Worm (Caenorhabditis elegans) whole organism, L1 larva: ENCODE results near the gene rnh-1.1.
A peak's percentile ranks its signal among the peaks of the same experiment; 100 is the strongest.

Experiments
- C16A3.4 ChIP-seq: fragments of 150-350 bp; optimal IDR thresholded peaks from 2 replicates; lab custom pipeline; 2014; ENCODE audit warnings: missing biosample characterization, missing genetic modification characterization
- Y116A8C.19 ChIP-seq: sonication (generic microtip); optimal IDR thresholded peaks from 2 replicates; lab custom pipeline; 2016; ENCODE audit warnings: missing compliant biosample characterization, missing genetic modification characterization, borderline replicate concordance
- alr-1 ChIP-seq: fragments of 200-800 bp; sonication (Bioruptor generic); optimal IDR thresholded peaks from 2 replicates; lab custom pipeline; 2018; ENCODE audit warnings: borderline replicate concordance, mild to moderate bottlenecking, missing genetic modification characterization, missing compliant biosample characterization
- aly-2 ChIP-seq: fragments of 150-350 bp; optimal IDR thresholded peaks from 2 replicates; lab custom pipeline; 2014; ENCODE audit warnings: missing biosample characterization, missing genetic modification characterization
- ama-1 ChIP-seq: fragments of 150-350 bp; optimal IDR thresholded peaks from 2 replicates; lab custom pipeline; 2014
- blmp-1 ChIP-seq: fragments of 150-350 bp; optimal IDR thresholded peaks from 2 replicates; lab custom pipeline; 2014; ENCODE audit warnings: missing biosample characterization, missing genetic modification characterization
- ceh-63 ChIP-seq: fragments of 200-800 bp; sonication (Bioruptor generic); optimal IDR thresholded peaks from 2 replicates; lab custom pipeline; 2018; ENCODE audit warnings: mild to moderate bottlenecking, missing genetic modification characterization, missing compliant biosample characterization
- ceh-8 ChIP-seq: fragments of 200-800 bp; sonication (Bioruptor generic); optimal IDR thresholded peaks from 2 replicates; lab custom pipeline; 2018; ENCODE audit warnings: mild to moderate bottlenecking, missing genetic modification characterization, moderate library complexity, missing compliant biosample characterization
- ceh-90 ChIP-seq: sonication (generic microtip); optimal IDR thresholded peaks from 2 replicates; lab custom pipeline; 2016; ENCODE audit warnings: missing genetic modification characterization, missing compliant biosample characterization
- dsc-1 ChIP-seq: sonication (generic microtip); optimal IDR thresholded peaks from 2 replicates; lab custom pipeline; 2016; ENCODE audit warnings: mild to moderate bottlenecking, missing genetic modification characterization, missing compliant biosample characterization
- elt-2 ChIP-seq: sonication (generic microtip); optimal IDR thresholded peaks from 2 replicates; lab custom pipeline; 2016; ENCODE audit warnings: missing genetic modification characterization, mild to moderate bottlenecking, inconsistent platforms, missing compliant biosample characterization, missing genetic modification reagents
- elt-3 ChIP-seq, 6 experiments: fragments of 150-350 bp in 1 of 6; sonication (generic microtip); optimal IDR thresholded peaks; 2 replicates each; lab custom pipeline; 2017 to 2018; ENCODE audit warnings: missing biosample characterization in 6 of 6, missing genetic modification characterization in 6 of 6, inconsistent platforms in 1 of 6
- fkh-10 ChIP-seq: sonication (generic microtip); optimal IDR thresholded peaks from 2 replicates; lab custom pipeline; 2017; ENCODE audit warnings: missing biosample characterization, missing genetic modification reagents, missing genetic modification characterization
- fkh-4 ChIP-seq: sonication (generic microtip); optimal IDR thresholded peaks from 2 replicates; lab custom pipeline; 2016; ENCODE audit warnings: missing compliant biosample characterization, missing genetic modification characterization, borderline replicate concordance
- fos-1 ChIP-seq: fragments of 150-350 bp; optimal IDR thresholded peaks from 2 replicates; lab custom pipeline; 2014; ENCODE audit warnings: missing biosample characterization, missing genetic modification characterization
- hlh-17 ChIP-seq: fragments of 200-800 bp; sonication (Bioruptor generic); optimal IDR thresholded peaks from 2 replicates; lab custom pipeline; 2018; ENCODE audit warnings: missing genetic modification characterization, mild to moderate bottlenecking, missing compliant biosample characterization, moderate library complexity, borderline replicate concordance
- hlh-4 ChIP-seq: sonication (generic microtip); optimal IDR thresholded peaks from 2 replicates; lab custom pipeline; 2016; ENCODE audit warnings: mild to moderate bottlenecking, missing genetic modification characterization, missing compliant biosample characterization
- hpl-2 ChIP-seq: fragments of 150-350 bp; optimal IDR thresholded peaks from 2 replicates; lab custom pipeline; 2014; ENCODE audit warnings: missing biosample characterization, missing genetic modification reagents, missing genetic modification characterization
- isw-1 ChIP-seq: fragments of 200-800 bp; sonication (Bioruptor generic); IDR thresholded peaks from 2 replicates; pipeline ENCODE4 v1.3.6; 2022; ENCODE audit warnings: missing genetic modification characterization, missing compliant biosample characterization
- jun-1 ChIP-seq: fragments of 150-350 bp; optimal IDR thresholded peaks from 2 replicates; lab custom pipeline; 2014; ENCODE audit warnings: missing biosample characterization, missing genetic modification reagents, missing genetic modification characterization
- lin-14 ChIP-seq: fragments of 200-800 bp; sonication (Bioruptor generic); optimal IDR thresholded peaks from 2 replicates; lab custom pipeline; 2018; ENCODE audit warnings: mild to moderate bottlenecking, missing genetic modification characterization, moderate library complexity, missing compliant biosample characterization
- mab-9 ChIP-seq: fragments of 200-800 bp; sonication (Bioruptor generic); IDR thresholded peaks from 2 replicates; pipeline ENCODE4 v1.3.6; 2022; ENCODE audit warnings: missing genetic modification reagents, missing genetic modification characterization, missing compliant biosample characterization
- mdl-1 ChIP-seq, 2 experiments: fragments of 150-350 bp; optimal IDR thresholded peaks; 2 replicates each; lab custom pipeline; 2014 to 2017; ENCODE audit warnings: missing biosample characterization in 2 of 2, missing genetic modification characterization in 2 of 2, inconsistent platforms in 1 of 2
- mef-2 ChIP-seq: fragments of 150-350 bp; optimal IDR thresholded peaks from 2 replicates; lab custom pipeline; 2014; ENCODE audit warnings: missing biosample characterization, missing genetic modification characterization
- mep-1 ChIP-seq: fragments of 150-350 bp; optimal IDR thresholded peaks from 2 replicates; lab custom pipeline; 2014; ENCODE audit warnings: missing biosample characterization, missing genetic modification characterization
- nhr-19 ChIP-seq: fragments of 200-800 bp; sonication (Bioruptor generic); conservative IDR thresholded peaks from 2 replicates; pipeline ENCODE4 v1.3.6; 2022; ENCODE audit warnings: missing genetic modification characterization, missing compliant biosample characterization
- nhr-20 ChIP-seq: sonication (generic microtip); optimal IDR thresholded peaks from 2 replicates; lab custom pipeline; 2016; ENCODE audit warnings: mild to moderate bottlenecking, missing genetic modification characterization, missing compliant biosample characterization
- nhr-237 ChIP-seq: fragments of 150-350 bp; optimal IDR thresholded peaks from 2 replicates; lab custom pipeline; 2014; ENCODE audit warnings: missing biosample characterization, missing genetic modification characterization
- nhr-47 ChIP-seq: sonication (generic microtip); optimal IDR thresholded peaks from 2 replicates; lab custom pipeline; 2016; ENCODE audit warnings: mild to moderate bottlenecking, missing genetic modification characterization, moderate library complexity, missing compliant biosample characterization
- nhr-71 ChIP-seq: sonication (generic microtip); optimal IDR thresholded peaks from 2 replicates; lab custom pipeline; 2016; ENCODE audit warnings: mild to moderate bottlenecking, missing genetic modification characterization, moderate library complexity, missing compliant biosample characterization
- nhr-77 ChIP-seq: fragments of 150-350 bp; optimal IDR thresholded peaks from 2 replicates; lab custom pipeline; 2014; ENCODE audit warnings: missing biosample characterization, missing genetic modification characterization
- nhr-90 ChIP-seq: sonication (generic microtip); optimal IDR thresholded peaks from 2 replicates; lab custom pipeline; 2016; ENCODE audit warnings: mild to moderate bottlenecking, missing genetic modification characterization, missing compliant biosample characterization; ENCODE audit not compliant: poor library complexity
- pqm-1 ChIP-seq: sonication (generic microtip); optimal IDR thresholded peaks from 3 replicates; lab custom pipeline; 2017; ENCODE audit warnings: missing biosample characterization, missing genetic modification characterization
- rnt-1 ChIP-seq: sonication (generic microtip); optimal IDR thresholded peaks from 2 replicates; lab custom pipeline; 2016; ENCODE audit warnings: mild to moderate bottlenecking, missing genetic modification characterization, moderate library complexity, missing compliant biosample characterization
- snu-23 ChIP-seq: sonication (generic microtip); optimal IDR thresholded peaks from 2 replicates; lab custom pipeline; 2016; ENCODE audit warnings: missing genetic modification characterization, missing compliant biosample characterization
- sup-37 ChIP-seq: fragments of 200-800 bp; sonication (Bioruptor generic); optimal IDR thresholded peaks from 2 replicates; lab custom pipeline; 2018; ENCODE audit warnings: mild to moderate bottlenecking, missing genetic modification characterization, missing compliant biosample characterization
- tbx-2 ChIP-seq: sonication (generic microtip); optimal IDR thresholded peaks from 2 replicates; lab custom pipeline; 2016; ENCODE audit warnings: missing genetic modification characterization, missing compliant biosample characterization
- tlp-1 ChIP-seq: fragments of 150-350 bp; optimal IDR thresholded peaks from 2 replicates; lab custom pipeline; 2014; ENCODE audit warnings: missing biosample characterization, missing genetic modification characterization
- unc-86 ChIP-seq: sonication (generic microtip); optimal IDR thresholded peaks from 2 replicates; lab custom pipeline; 2016; ENCODE audit warnings: missing genetic modification characterization, missing compliant biosample characterization
- xbp-1 ChIP-seq: sonication (generic microtip); optimal IDR thresholded peaks from 2 replicates; lab custom pipeline; 2016; ENCODE audit warnings: missing genetic modification characterization, missing compliant biosample characterization
- zag-1 ChIP-seq: fragments of 150-350 bp; optimal IDR thresholded peaks from 2 replicates; lab custom pipeline; 2014; ENCODE audit warnings: missing biosample characterization, missing genetic modification characterization
- ztf-11 ChIP-seq, 2 experiments: sonication (generic microtip); optimal IDR thresholded peaks; 2 replicates each; lab custom pipeline; 2016 to 2017; ENCODE audit warnings: missing genetic modification characterization in 2 of 2, missing biosample characterization in 1 of 2, missing compliant biosample characterization in 1 of 2

The rnh-1.1 gene

ce11 chrII:7570305-7570704 lies 44.8 kb downstream of the rnh-1.1 start, which contains the start of gene F35D2.3:
Gene F35D2.3, plus strand, starts transcription at chrII:7570605.
- TF ChIP-seq fos-1 (tag; lab: Kevin White, UChicago) (no peak), nhr-19 (GFP tag; lab: Robert Waterston, UW) (no peak), ama-1 (lab: Kevin White, UChicago) (no peak), snu-23 (no peak), tbx-2 (tag; lab: Kevin White, UChicago) (no peak), jun-1 (tag; lab: Kevin White, UChicago) (no peak), nhr-90 (no peak), nhr-71 (tag; lab: Kevin White, UChicago) (no peak), nhr-20 (tag; lab: Kevin White, UChicago) (no peak), mab-9 (no peak), ceh-63 (GFP tag; lab: Kevin White, UChicago) (no peak), ceh-90 (tag; lab: Kevin White, UChicago) (no peak), elt-3 (tag; optimal IDR thresholded peaks at IDR 0.05; lab: Kevin White, UChicago) (no peak), mef-2 (no peak), nhr-237 (tag; lab: Kevin White, UChicago) (no peak), tlp-1 (tag; lab: Kevin White, UChicago) (no peak), alr-1 (tag; lab: Kevin White, UChicago) (no peak), pqm-1 (no peak), fkh-4 (tag; lab: Kevin White, UChicago) (no peak)

DNA sequence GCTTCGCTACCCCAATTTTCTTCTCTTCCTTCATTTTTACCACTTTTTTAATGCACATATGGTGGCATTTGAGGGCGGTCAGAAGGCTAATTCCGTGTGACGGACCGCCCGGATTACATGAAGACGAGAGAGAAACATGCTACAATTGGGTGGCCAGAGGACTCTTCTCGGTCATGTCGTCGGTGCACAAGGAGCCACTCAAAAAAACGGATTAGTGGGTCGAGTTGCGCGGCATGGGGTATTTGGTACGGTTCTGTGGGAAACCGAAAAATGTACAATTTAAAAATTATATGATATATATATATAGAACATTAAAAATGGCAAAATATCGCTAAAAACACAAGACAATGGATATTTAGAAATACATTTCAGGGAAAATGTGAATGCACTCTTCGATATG lies 45.3 kb downstream of the rnh-1.1 start:
- TF ChIP-seq mep-1 (tag; lab: Kevin White, UChicago) = no peak
- peak; percentile 8 for TF ChIP-seq lin-14 (GFP tag; lab: Kevin White, UChicago)

ce11 chrII:7574143-7574542 lies 48.6 kb downstream of the rnh-1.1 start, which contains the start of gene F35D2.2:
Gene F35D2.2, plus strand, starts transcription at chrII:7574443.
- no peak for TF ChIP-seq dsc-1 (tag; lab: Kevin White, UChicago)
- no peak for TF ChIP-seq snu-23
- no peak for TF ChIP-seq rnt-1 (tag; lab: Kevin White, UChicago)
- no peak for TF ChIP-seq xbp-1 (tag; lab: Kevin White, UChicago)
- TF ChIP-seq mep-1 (tag; lab: Kevin White, UChicago) = no peak
- TF ChIP-seq fkh-10 (GFP tag; lab: Kevin White, UChicago) = no peak
- no peak for TF ChIP-seq nhr-20 (tag; lab: Kevin White, UChicago)
- no peak for TF ChIP-seq nhr-90
- no peak for TF ChIP-seq zag-1
- TF ChIP-seq mef-2 = no peak
- TF ChIP-seq hlh-4 (tag; lab: Kevin White, UChicago) = no peak
- no peak for TF ChIP-seq C16A3.4 (tag; lab: Kevin White, UChicago)
- no peak for TF ChIP-seq nhr-19 (GFP tag; lab: Robert Waterston, UW)
- no peak for TF ChIP-seq ztf-11 (tag; optimal IDR thresholded peaks at IDR 0.05; lab: Kevin White, UChicago)
- no peak for TF ChIP-seq mdl-1 (tag; optimal IDR thresholded peaks at IDR 0.05; lab: Kevin White, UChicago)
- TF ChIP-seq isw-1 = no peak

DNA sequence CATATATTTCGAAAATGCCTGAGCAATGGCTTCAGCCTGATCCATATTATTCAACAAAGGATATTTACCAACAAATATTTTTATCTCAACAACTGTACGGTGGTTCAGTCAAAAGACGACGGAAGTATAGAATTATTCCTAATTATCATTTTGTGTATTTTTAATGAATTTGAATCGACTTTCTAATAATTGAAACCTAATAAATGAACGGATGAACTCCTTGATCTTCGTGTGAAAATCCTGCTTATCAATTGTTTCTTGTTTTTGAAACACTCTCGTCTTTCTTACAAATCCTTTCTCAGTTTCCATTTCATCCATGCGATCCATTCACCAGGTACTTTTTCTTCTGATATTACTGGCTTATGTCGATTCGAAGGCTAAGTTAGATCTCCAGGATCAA lies 50.1 kb downstream of the rnh-1.1 start, which contains the start of gene F35D2.1:
Gene F35D2.1, plus strand, starts transcription at position 301 of the 400 bp plus-strand sequence.
- TF ChIP-seq mep-1 (tag; lab: Kevin White, UChicago) (no peak), sup-37 (GFP tag; lab: Kevin White, UChicago) (no peak), zag-1 (no peak), mab-9 (no peak)

DNA sequence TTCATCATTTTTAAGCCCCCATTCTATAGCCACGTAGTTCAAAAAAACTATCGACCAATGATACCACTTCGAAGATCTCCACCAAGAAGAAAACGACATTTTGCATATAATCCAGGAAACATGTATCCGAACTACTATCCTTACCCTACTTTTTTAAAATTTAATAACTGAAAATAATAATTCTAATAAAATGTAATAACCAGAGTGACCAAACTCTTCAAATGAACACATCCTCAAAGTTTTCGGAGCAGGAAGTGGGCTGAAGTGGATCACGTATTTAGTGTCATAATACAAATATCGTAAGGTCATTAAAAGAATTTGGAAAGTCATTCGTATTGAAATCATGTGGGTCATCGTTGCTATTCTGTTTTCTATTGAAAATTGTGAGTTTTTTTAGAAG lies 51.9 kb downstream of the rnh-1.1 start, which contains the start of gene F35D2.6:
Gene F35D2.6, plus strand, starts transcription at position 301 of the 400 bp plus-strand sequence.
- TF ChIP-seq blmp-1 (tag; lab: Kevin White, UChicago) = no peak
- no peak for TF ChIP-seq ceh-90 (tag; lab: Kevin White, UChicago)
- no peak for TF ChIP-seq nhr-77 (tag; lab: Kevin White, UChicago)
- TF ChIP-seq hpl-2 = no peak
- no peak for TF ChIP-seq elt-2 (tag; lab: Kevin White, UChicago)
- TF ChIP-seq C16A3.4 (tag; lab: Kevin White, UChicago) = no peak
- no peak for TF ChIP-seq hlh-17 (GFP tag; lab: Kevin White, UChicago)
- no peak for TF ChIP-seq pqm-1
- no peak for TF ChIP-seq isw-1
- TF ChIP-seq nhr-47 (tag; lab: Kevin White, UChicago) = no peak
- TF ChIP-seq Y116A8C.19 = no peak
- TF ChIP-seq tlp-1 (tag; lab: Kevin White, UChicago) = no peak
- TF ChIP-seq ama-1 (lab: Kevin White, UChicago) = no peak
- no peak for TF ChIP-seq unc-86 (tag; lab: Kevin White, UChicago)
- no peak for TF ChIP-seq ceh-8
- TF ChIP-seq aly-2 (tag; lab: Kevin White, UChicago) = no peak
